Worm (Caenorhabditis elegans) whole organism, early embryonic: ENCODE results near the gene T13C2.2.

Experiments
- aly-1 ChIP-seq: sonication (generic microtip); optimal IDR thresholded peaks from 2 replicates; lab custom pipeline; 2016; ENCODE audit warnings: missing genetic modification characterization, missing compliant biosample characterization
- ama-1 ChIP-seq: fragments of 150-350 bp; optimal IDR thresholded peaks from 2 replicates; lab custom pipeline; 2014
- ceh-13 ChIP-seq: fragments of 200-800 bp; sonication (Bioruptor generic); optimal IDR thresholded peaks from 2 replicates; lab custom pipeline; 2018; ENCODE audit warnings: mild to moderate bottlenecking, missing genetic modification characterization, missing compliant biosample characterization
- ceh-36 ChIP-seq: sonication (generic microtip); optimal IDR thresholded peaks from 2 replicates; lab custom pipeline; 2016; ENCODE audit warnings: missing genetic modification characterization, inconsistent platforms, missing compliant biosample characterization
- ets-7 ChIP-seq: sonication (generic microtip); optimal IDR thresholded peaks from 2 replicates; lab custom pipeline; 2016; ENCODE audit warnings: missing genotype, missing genetic modification characterization, missing compliant biosample characterization
- flt-1 ChIP-seq: fragments of 200-800 bp; sonication (Bioruptor generic); IDR thresholded peaks from 2 replicates; pipeline ENCODE4 v1.3.6; 2022; ENCODE audit warnings: missing genetic modification characterization, missing compliant biosample characterization
- hmbx-1 ChIP-seq: sonication (generic microtip); optimal IDR thresholded peaks from 2 replicates; lab custom pipeline; 2016; ENCODE audit warnings: mild to moderate bottlenecking, missing genetic modification characterization, missing compliant biosample characterization
- hnd-1 ChIP-seq: sonication (generic microtip); optimal IDR thresholded peaks from 2 replicates; lab custom pipeline; 2016; ENCODE audit warnings: missing genetic modification characterization, missing compliant biosample characterization
- pes-1 ChIP-seq: fragments of 200-800 bp; sonication (Bioruptor generic); IDR thresholded peaks from 2 replicates; pipeline ENCODE4 v1.3.6; 2022; ENCODE audit warnings: missing genetic modification reagents, missing genetic modification characterization, missing compliant biosample characterization
- tbx-11 ChIP-seq: fragments of 200-800 bp; sonication (Bioruptor generic); IDR thresholded peaks from 2 replicates; pipeline ENCODE4 v1.3.6; 2022; ENCODE audit warnings: missing genetic modification characterization, missing compliant biosample characterization
- tbx-37 ChIP-seq: fragments of 200-800 bp; sonication (Bioruptor generic); conservative IDR thresholded peaks from 2 replicates; pipeline ENCODE4 v1.3.6; 2022; ENCODE audit warnings: missing genetic modification reagents, missing genetic modification characterization, missing compliant biosample characterization

DNA sequence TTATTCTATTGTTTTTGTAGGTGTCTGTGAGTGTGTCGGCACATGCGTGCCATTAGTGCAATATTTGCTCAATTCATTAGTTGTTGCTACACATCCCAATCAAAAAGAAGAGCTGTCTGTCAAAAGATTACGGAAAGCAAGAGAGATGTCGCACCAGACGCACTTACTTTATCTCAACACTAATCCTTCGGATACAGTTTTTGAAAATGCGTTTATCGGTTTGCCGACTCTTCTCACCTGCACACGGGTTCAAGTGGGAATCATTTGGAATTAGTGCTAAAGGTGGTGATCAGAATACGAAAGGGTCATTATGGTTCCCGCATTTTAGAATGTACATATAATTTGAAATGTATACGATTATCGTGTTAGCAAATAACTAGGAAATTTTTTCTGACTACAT is 9.3 kb downstream of the T13C2.2 start:
- no peak for TF ChIP-seq tbx-11 (GFP tag; lab: Robert Waterston, UW)
- no peak for TF ChIP-seq tbx-37
- no peak for TF ChIP-seq flt-1 (GFP tag; lab: Robert Waterston, UW)
- peak; percentile 75 for TF ChIP-seq ceh-36 (tag; lab: Kevin White, UChicago)
- TF ChIP-seq pes-1 (GFP tag; lab: Robert Waterston, UW), result no peak
- no peak for TF ChIP-seq hnd-1 (tag; lab: Kevin White, UChicago)
- no peak for TF ChIP-seq aly-1 (tag; lab: Kevin White, UChicago)
- TF ChIP-seq ets-7 (tag; lab: Kevin White, UChicago), result no peak
- no peak for TF ChIP-seq ama-1
- TF ChIP-seq ceh-13 (GFP tag; lab: Kevin White, UChicago), result no peak
- no peak for TF ChIP-seq hmbx-1 (tag; lab: Kevin White, UChicago)
